Fruit fly (Drosophila melanogaster) whole organism, wandering third instar larva: ENCODE data around the gene mura.

ENCODE experiments used
- CG32264 ChIP-seq: fragments of 200-800 bp; sonication (Bioruptor generic); optimal IDR thresholded peaks from 2 replicates; lab custom pipeline; 2016; ENCODE audit warnings: missing biosample characterization, missing genetic modification characterization
- Dfd ChIP-seq: fragments of >200 bp; optimal IDR thresholded peaks from 2 replicates; lab custom pipeline; 2017; ENCODE audit warnings: missing biosample characterization, missing genetic modification characterization
- fru ChIP-seq: fragments of 200-800 bp; sonication (Bioruptor generic); optimal IDR thresholded peaks from 3 replicates; lab custom pipeline; 2016; ENCODE audit warnings: missing biosample characterization, mild to moderate bottlenecking, missing genetic modification characterization
- psq ChIP-seq: fragments of 200-800 bp; sonication (Bioruptor generic); optimal IDR thresholded peaks from 3 replicates; lab custom pipeline; 2017; ENCODE audit warnings: missing biosample characterization, mild to moderate bottlenecking, missing genetic modification characterization, moderate library complexity
- sv ChIP-seq: fragments of 200-800 bp; sonication (Bioruptor generic); optimal IDR thresholded peaks from 3 replicates; lab custom pipeline; 2016; ENCODE audit warnings: missing biosample characterization, missing genetic modification characterization

DNA sequence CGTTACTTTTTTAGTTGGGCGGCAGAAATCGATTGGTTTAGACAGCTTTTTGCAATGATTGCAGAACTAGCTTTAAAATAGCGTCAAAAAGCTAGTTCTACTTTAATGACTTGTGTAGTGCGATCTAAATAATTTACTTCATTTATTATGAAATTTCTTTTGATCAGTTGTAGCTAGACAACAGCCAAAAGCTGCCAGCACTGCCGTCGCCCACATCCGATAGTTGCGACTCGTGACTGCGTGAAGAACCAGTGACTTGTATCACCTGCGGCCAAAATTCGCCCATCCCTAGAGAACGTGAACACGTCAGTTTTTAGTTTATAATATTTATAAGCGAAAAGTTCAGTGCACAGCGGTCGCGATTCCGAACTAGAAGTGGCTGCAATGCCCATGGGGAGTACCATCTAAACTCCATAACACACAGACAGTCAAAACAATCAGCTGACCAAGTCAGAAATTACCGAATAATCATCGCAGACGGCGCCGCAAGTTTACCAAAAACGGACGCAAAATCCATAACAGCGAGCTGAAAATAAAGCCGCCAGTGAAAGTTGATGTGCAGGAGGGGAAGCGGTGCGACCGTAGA, 35.1 kb upstream of the mura start, which contains the start of gene P58IPK:
- no peak for TF ChIP-seq Dfd (GFP tag; lab: Kevin White, UChicago)
- peak; percentile 46 for TF ChIP-seq CG32264 (GFP tag; lab: Kevin White, UChicago)
- peak; percentile 36 for TF ChIP-seq sv (GFP tag; lab: Kevin White, UChicago)
- peak; percentile 35 for TF ChIP-seq psq (GFP tag; lab: Kevin White, UChicago)
- no peak for TF ChIP-seq fru
